Fruit fly (Drosophila melanogaster): ENCODE results near the gene Epg5.
A peak's percentile ranks its signal among the peaks of the same experiment; 100 is the strongest.

The Epg5 gene

dm6 chr3R:18741027-18741843 is 17.4 kb downstream of the Epg5 start:
- peak; percentile 25 for TF ChIP-seq Dif (GFP tag; optimal IDR thresholded peaks at IDR 0.05; ENCODE audit: partially characterized antibody)
- TF ChIP-seq fru (GFP tag; optimal IDR thresholded peaks at IDR 0.05) = peak; percentile 95
- TF ChIP-seq Hr83 (GFP tag; optimal IDR thresholded peaks at IDR 0.05; ENCODE audit: poor library complexity, severe bottlenecking) = no peak
- TF ChIP-seq foxo (GFP tag; optimal IDR thresholded peaks at IDR 0.05) = peak; percentile 77 to 97
- peak; percentile 97 for TF ChIP-seq h (GFP tag; optimal IDR thresholded peaks at IDR 0.05)
- TF ChIP-seq pan (optimal IDR thresholded peaks at IDR 0.05) = no peak
- TF ChIP-seq Myc (optimal IDR thresholded peaks at IDR 0.05) = no peak
- peak; percentile 92 for TF ChIP-seq br (GFP tag; optimal IDR thresholded peaks at IDR 0.05)
- peak; percentile 95 for TF ChIP-seq sage (GFP tag; optimal IDR thresholded peaks at IDR 0.05)
- peak; percentile 98 for TF ChIP-seq OdsH (GFP tag; optimal IDR thresholded peaks at IDR 0.05)
- peak; percentile 97 for TF ChIP-seq psq (GFP tag; optimal IDR thresholded peaks at IDR 0.05)
- peak; percentile 76 for TF ChIP-seq GATAd (GFP tag; optimal IDR thresholded peaks at IDR 0.05)
- TF ChIP-seq CG9705 (GFP tag; optimal IDR thresholded peaks at IDR 0.05) = peak; percentile 89
- TF ChIP-seq Sp1 (GFP tag; optimal IDR thresholded peaks at IDR 0.05) = peak; percentile 98
- TF ChIP-seq Mio (GFP tag; optimal IDR thresholded peaks at IDR 0.05) = peak; percentile 61
- peak; percentile 91 for TF ChIP-seq Rel (GFP tag; optimal IDR thresholded peaks at IDR 0.05)
- peak; percentile 75 for TF ChIP-seq Rel (tag; optimal IDR thresholded peaks at IDR 0.05)
- TF ChIP-seq woc (GFP tag; optimal IDR thresholded peaks at IDR 0.05) = peak; percentile 92
- TF ChIP-seq dsf (GFP tag; optimal IDR thresholded peaks at IDR 0.05; ENCODE audit: borderline replicate concordance) = peak; percentile 83
- no peak for TF ChIP-seq jim (GFP tag; optimal IDR thresholded peaks at IDR 0.05)
- TF ChIP-seq rgr (GFP tag; optimal IDR thresholded peaks at IDR 0.05) = peak; percentile 98
- TF ChIP-seq CrebA (GFP tag; optimal IDR thresholded peaks at IDR 0.05; ENCODE audit: borderline replicate concordance) = no peak
- peak; percentile 94 for TF ChIP-seq ey (GFP tag; optimal IDR thresholded peaks at IDR 0.05)
- TF ChIP-seq Dfd (GFP tag; optimal IDR thresholded peaks at IDR 0.05) = no peak
- TF ChIP-seq dl (GFP tag; optimal IDR thresholded peaks at IDR 0.05; ENCODE audit: insufficient read depth in 1 of 2, partially characterized antibody in 2 of 2) = no peak
- no peak for TF ChIP-seq Abd-B (GFP tag; optimal IDR thresholded peaks at IDR 0.05)
- peak; percentile 98 for TF ChIP-seq HLH106 (tag; optimal IDR thresholded peaks at IDR 0.05)
- TF ChIP-seq brk (GFP tag; optimal IDR thresholded peaks at IDR 0.05) = peak; percentile 94
- no peak for TF ChIP-seq usp (GFP tag; optimal IDR thresholded peaks at IDR 0.05)
- TF ChIP-seq dmrt93B (GFP tag; optimal IDR thresholded peaks at IDR 0.05) = peak; percentile 92
- peak; percentile 72 for TF ChIP-seq Vsx2 (GFP tag; optimal IDR thresholded peaks at IDR 0.05; ENCODE audit: partially characterized antibody)
- no peak for TF ChIP-seq lola (GFP tag; optimal IDR thresholded peaks at IDR 0.05)
- peak; percentile 92 for TF ChIP-seq Hnf4 (GFP tag; optimal IDR thresholded peaks at IDR 0.05)
- no peak for TF ChIP-seq N (GFP tag; optimal IDR thresholded peaks at IDR 0.05)
- peak; percentile 68 for TF ChIP-seq Jra (GFP tag; optimal IDR thresholded peaks at IDR 0.05)
- no peak for TF ChIP-seq tai (GFP tag; optimal IDR thresholded peaks at IDR 0.05)
- peak; percentile 90 for TF ChIP-seq CG32264 (GFP tag; optimal IDR thresholded peaks at IDR 0.05)
- TF ChIP-seq sv (GFP tag; optimal IDR thresholded peaks at IDR 0.05) = peak; percentile 91
- TF ChIP-seq Hr78 (GFP tag; optimal IDR thresholded peaks at IDR 0.05) = no peak

Data from whole organism, wandering third instar larva.